Fruit fly (Drosophila melanogaster) whole organism, embryonic: ENCODE results near the gene Doa.
A peak's percentile ranks its signal among the peaks of the same experiment; 100 is the strongest.

Experiments
- CG10267 ChIP-seq: fragments of 200-800 bp; sonication (Bioruptor generic); optimal IDR thresholded peaks from 2 replicates; lab custom pipeline; 2018; ENCODE audit warnings: missing biosample characterization, mild to moderate bottlenecking, missing genetic modification characterization, moderate library complexity
- CG10274 ChIP-seq: fragments of 200-800 bp; sonication (Bioruptor generic); optimal IDR thresholded peaks from 3 replicates; lab custom pipeline; 2017; ENCODE audit warnings: missing biosample characterization, mild to moderate bottlenecking, missing genetic modification characterization
- CG10321 ChIP-seq: fragments of 200-800 bp; sonication (Bioruptor generic); IDR thresholded peaks from 2 replicates; pipeline ENCODE4 v1.3.6; 2022; ENCODE audit warnings: missing biosample characterization, missing genetic modification characterization
- CG10979 ChIP-seq: fragments of 200-800 bp; sonication (Bioruptor generic); optimal IDR thresholded peaks from 2 replicates; lab custom pipeline; 2018; ENCODE audit warnings: missing biosample characterization, mild to moderate bottlenecking, missing genetic modification characterization, moderate library complexity
- CG12071 ChIP-seq: fragments of 200-800 bp; sonication (Bioruptor generic); optimal IDR thresholded peaks from 3 replicates; lab custom pipeline; 2018; ENCODE audit warnings: missing biosample characterization, mild to moderate bottlenecking, missing genetic modification characterization
- CG12219 ChIP-seq: fragments of 200-800 bp; sonication (Bioruptor generic); optimal IDR thresholded peaks from 3 replicates; lab custom pipeline; 2018; ENCODE audit warnings: missing biosample characterization, mild to moderate bottlenecking, missing genetic modification characterization
- CG13424 ChIP-seq: fragments of 200-800 bp; sonication (Bioruptor generic); optimal IDR thresholded peaks from 2 replicates; lab custom pipeline; 2019; ENCODE audit warnings: missing biosample characterization, mild to moderate bottlenecking, missing genetic modification characterization, moderate library complexity
- CG14667 ChIP-seq: fragments of 200-800 bp; sonication (Bioruptor generic); IDR thresholded peaks from 2 replicates; pipeline ENCODE4 v1.3.6; 2022; ENCODE audit warnings: missing biosample characterization, missing genetic modification characterization
- CG17385 ChIP-seq: fragments of 200-800 bp; sonication (Bioruptor generic); optimal IDR thresholded peaks from 3 replicates; lab custom pipeline; 2018; ENCODE audit warnings: missing biosample characterization, mild to moderate bottlenecking, missing genetic modification characterization
- CG17802 ChIP-seq: fragments of 200-800 bp; sonication (Bioruptor generic); optimal IDR thresholded peaks from 2 replicates; lab custom pipeline; 2018; ENCODE audit warnings: missing biosample characterization, mild to moderate bottlenecking, missing genetic modification characterization, moderate library complexity
- CG18262 ChIP-seq: fragments of 200-800 bp; optimal IDR thresholded peaks from 3 replicates; lab custom pipeline; 2019; ENCODE audit warnings: missing biosample characterization, mild to moderate bottlenecking, missing genetic modification characterization, moderate library complexity
- CG18476 ChIP-seq: fragments of 200-800 bp; sonication (Bioruptor generic); optimal IDR thresholded peaks from 2 replicates; lab custom pipeline; 2016; ENCODE audit warnings: missing biosample characterization, mild to moderate bottlenecking, missing genetic modification characterization
- CG30431 ChIP-seq: fragments of 200-800 bp; sonication (Bioruptor generic); optimal IDR thresholded peaks from 2 replicates; lab custom pipeline; 2017; ENCODE audit warnings: missing biosample characterization, missing genetic modification characterization
- CG33557 ChIP-seq: fragments of 200-800 bp; sonication (Bioruptor generic); optimal IDR thresholded peaks from 2 replicates; lab custom pipeline; 2019; ENCODE audit warnings: missing biosample characterization, mild to moderate bottlenecking, missing genetic modification characterization, moderate library complexity
- CG3847 ChIP-seq: fragments of 200-800 bp; sonication (Bioruptor generic); IDR thresholded peaks from 2 replicates; pipeline ENCODE4 v1.3.6; 2022; ENCODE audit warnings: missing biosample characterization, missing genetic modification characterization
- CG4617 ChIP-seq: fragments of 200-800 bp; sonication (Bioruptor generic); optimal IDR thresholded peaks from 3 replicates; lab custom pipeline; 2016; ENCODE audit warnings: missing biosample characterization, missing genetic modification characterization, borderline replicate concordance
- CG7786 ChIP-seq: fragments of 200-800 bp; sonication (Bioruptor generic); optimal IDR thresholded peaks from 2 replicates; lab custom pipeline; 2016; ENCODE audit warnings: missing biosample characterization, missing genetic modification characterization
- CG9932 ChIP-seq: fragments of 200-800 bp; sonication (Bioruptor generic); IDR thresholded peaks from 2 replicates; pipeline ENCODE4 v1.3.6; 2022; ENCODE audit warnings: missing biosample characterization, missing genetic modification characterization
- Dip2 ChIP-seq: fragments of 200-800 bp; sonication (Bioruptor generic); IDR thresholded peaks from 2 replicates; pipeline ENCODE4 v1.3.6; 2022; ENCODE audit warnings: missing biosample characterization, missing genetic modification characterization
- Doc3 ChIP-seq: fragments of 200-800 bp; sonication (Bioruptor generic); IDR thresholded peaks from 3 replicates; pipeline ENCODE4 v1.3.6; 2022; ENCODE audit warnings: missing biosample characterization, missing genetic modification characterization; ENCODE audit not compliant: partially characterized antibody
- Ets97D ChIP-seq: fragments of 200-800 bp; sonication (Bioruptor generic); optimal IDR thresholded peaks from 3 replicates; lab custom pipeline; 2016; ENCODE audit warnings: missing biosample characterization, missing genetic modification characterization
- Hey ChIP-seq: fragments of 200-800 bp; sonication (Bioruptor generic); optimal IDR thresholded peaks from 3 replicates; lab custom pipeline; 2018; ENCODE audit warnings: missing biosample characterization, mild to moderate bottlenecking, missing genetic modification characterization
- Hr51 ChIP-seq, 2 experiments: fragments of 200-800 bp; sonication (Bioruptor generic); optimal IDR thresholded peaks; 2 replicates in 1 of 2; 3 replicates in 1 of 2; lab custom pipeline; 2016 to 2018; ENCODE audit warnings: missing biosample characterization in 2 of 2, missing genetic modification characterization in 2 of 2, mild to moderate bottlenecking in 1 of 2, moderate library complexity in 1 of 2
- Mrtf ChIP-seq: fragments of 200-800 bp; sonication (Bioruptor generic); IDR thresholded peaks from 3 replicates; pipeline ENCODE4 v1.3.6; 2022; ENCODE audit warnings: missing biosample characterization, missing genetic modification characterization
- Optix ChIP-seq: fragments of 200-800 bp; sonication (Bioruptor generic); IDR thresholded peaks from 3 replicates; pipeline ENCODE4 v1.3.6; 2022; ENCODE audit warnings: missing biosample characterization, missing genetic modification characterization
- Sin3A ChIP-seq: fragments of >200 bp; optimal IDR thresholded peaks from 2 replicates; lab custom pipeline; 2018
- Taf1 ChIP-seq: fragments of 200-800 bp; sonication (Bioruptor generic); IDR thresholded peaks from 2 replicates; pipeline ENCODE4 v1.3.6; 2022; ENCODE audit warnings: missing biosample characterization, missing genetic modification characterization
- Vsx1 ChIP-seq: fragments of 200-800 bp; sonication (Bioruptor generic); optimal IDR thresholded peaks from 2 replicates; lab custom pipeline; 2017; ENCODE audit warnings: missing biosample characterization, mild to moderate bottlenecking, missing genetic modification characterization, missing genetic modification reagents
- aop ChIP-seq: fragments of 200-800 bp; sonication (Bioruptor generic); IDR thresholded peaks from 2 replicates; pipeline ENCODE4 v1.3.6; 2022; ENCODE audit warnings: missing biosample characterization, missing genetic modification characterization
- croc ChIP-seq: fragments of 200-800 bp; sonication (Bioruptor generic); conservative IDR thresholded peaks from 3 replicates; pipeline ENCODE4 v1.3.6; 2022; ENCODE audit warnings: missing biosample characterization, missing genetic modification characterization
- crp ChIP-seq, 2 experiments: fragments of 200-800 bp; sonication (Bioruptor generic); optimal IDR thresholded peaks; 2 replicates in 1 of 2; 3 replicates in 1 of 2; lab custom pipeline; 2017; ENCODE audit warnings: missing biosample characterization in 2 of 2, missing genetic modification characterization in 2 of 2, mild to moderate bottlenecking in 1 of 2, moderate library complexity in 1 of 2
- disco-r ChIP-seq: fragments of 200-800 bp; sonication (Bioruptor generic); optimal IDR thresholded peaks from 2 replicates; lab custom pipeline; 2016; ENCODE audit warnings: missing biosample characterization, missing genetic modification characterization
- ems ChIP-seq: fragments of 200-800 bp; sonication (Bioruptor generic); optimal IDR thresholded peaks from 3 replicates; lab custom pipeline; 2016; ENCODE audit warnings: missing biosample characterization, missing genetic modification characterization
- fd64A ChIP-seq: fragments of 200-800 bp; sonication (Bioruptor generic); optimal IDR thresholded peaks from 3 replicates; lab custom pipeline; 2018; ENCODE audit warnings: missing biosample characterization, mild to moderate bottlenecking, missing genetic modification characterization
- gcm2 ChIP-seq: fragments of 200-800 bp; sonication (Bioruptor generic); optimal IDR thresholded peaks from 2 replicates; lab custom pipeline; 2016; ENCODE audit warnings: missing biosample characterization, missing genetic modification characterization
- gsb ChIP-seq: fragments of 200-800 bp; sonication (Bioruptor generic); IDR thresholded peaks from 2 replicates; pipeline ENCODE4 v1.3.6; 2022; ENCODE audit warnings: missing biosample characterization, missing genetic modification characterization
- gsb-n ChIP-seq: fragments of 200-800 bp; sonication (Bioruptor generic); optimal IDR thresholded peaks from 3 replicates; lab custom pipeline; 2018; ENCODE audit warnings: missing biosample characterization, mild to moderate bottlenecking, missing genetic modification characterization
- kay ChIP-seq: fragments of 200-800 bp; sonication (Bioruptor generic); optimal IDR thresholded peaks from 2 replicates; lab custom pipeline; 2016; ENCODE audit warnings: missing biosample characterization, missing genetic modification characterization
- lov ChIP-seq, 2 experiments: fragments of 200-800 bp in 1 of 2; fragments of >200 bp in 1 of 2; sonication (Bioruptor generic) in 1 of 2; IDR thresholded peaks in 1 of 2; optimal IDR thresholded peaks in 1 of 2; 2 replicates in 1 of 2; 3 replicates in 1 of 2; pipeline versions ENCODE4 v1.3.6 to Lab custom; 2017 to 2022; ENCODE audit warnings: missing biosample characterization in 1 of 2, missing genetic modification characterization in 1 of 2
- mirr ChIP-seq: fragments of 200-800 bp; sonication (Bioruptor generic); optimal IDR thresholded peaks from 3 replicates; lab custom pipeline; 2018; ENCODE audit warnings: missing biosample characterization, mild to moderate bottlenecking, missing genetic modification characterization
- onecut ChIP-seq: fragments of 200-800 bp; sonication (Bioruptor generic); IDR thresholded peaks from 2 replicates; pipeline ENCODE4 v1.3.6; 2022; ENCODE audit warnings: missing biosample characterization, missing genetic modification characterization
- pnt ChIP-seq: fragments of 200-800 bp; sonication (Bioruptor generic); optimal IDR thresholded peaks from 3 replicates; lab custom pipeline; 2016; ENCODE audit warnings: missing biosample characterization, missing genetic modification characterization
- psq ChIP-seq: fragments of 200-800 bp; sonication (Bioruptor generic); optimal IDR thresholded peaks from 2 replicates; lab custom pipeline; 2017; ENCODE audit warnings: missing biosample characterization, missing genetic modification characterization
- ranshi ChIP-seq: fragments of 200-800 bp; sonication (Bioruptor generic); IDR thresholded peaks from 2 replicates; pipeline ENCODE4 v1.3.6; 2022; ENCODE audit warnings: missing biosample characterization, missing genetic modification characterization
- sd ChIP-seq: fragments of 200-800 bp; sonication (Bioruptor generic); optimal IDR thresholded peaks from 3 replicates; lab custom pipeline; 2018; ENCODE audit warnings: missing biosample characterization, mild to moderate bottlenecking, missing genetic modification characterization, moderate library complexity
- slp2 ChIP-seq: fragments of 200-800 bp; sonication (Bioruptor generic); optimal IDR thresholded peaks from 2 replicates; lab custom pipeline; 2016; ENCODE audit warnings: missing biosample characterization, missing genetic modification characterization
- tna ChIP-seq: fragments of 200-800 bp; sonication (Bioruptor generic); IDR thresholded peaks from 2 replicates; pipeline ENCODE4 v1.3.6; 2022; ENCODE audit warnings: missing biosample characterization, missing genetic modification characterization; ENCODE audit not compliant: partially characterized antibody
- toy ChIP-seq: fragments of 200-800 bp; sonication (Bioruptor generic); IDR thresholded peaks from 2 replicates; pipeline ENCODE4 v1.3.6; 2022; ENCODE audit warnings: missing biosample characterization, missing genetic modification characterization
- unc-4 ChIP-seq: fragments of 200-800 bp; sonication (Bioruptor generic); IDR thresholded peaks from 2 replicates; pipeline ENCODE4 v1.3.6; 2022; ENCODE audit warnings: missing biosample characterization, missing genetic modification characterization; ENCODE audit not compliant: partially characterized antibody

Gene Doa

DNA sequence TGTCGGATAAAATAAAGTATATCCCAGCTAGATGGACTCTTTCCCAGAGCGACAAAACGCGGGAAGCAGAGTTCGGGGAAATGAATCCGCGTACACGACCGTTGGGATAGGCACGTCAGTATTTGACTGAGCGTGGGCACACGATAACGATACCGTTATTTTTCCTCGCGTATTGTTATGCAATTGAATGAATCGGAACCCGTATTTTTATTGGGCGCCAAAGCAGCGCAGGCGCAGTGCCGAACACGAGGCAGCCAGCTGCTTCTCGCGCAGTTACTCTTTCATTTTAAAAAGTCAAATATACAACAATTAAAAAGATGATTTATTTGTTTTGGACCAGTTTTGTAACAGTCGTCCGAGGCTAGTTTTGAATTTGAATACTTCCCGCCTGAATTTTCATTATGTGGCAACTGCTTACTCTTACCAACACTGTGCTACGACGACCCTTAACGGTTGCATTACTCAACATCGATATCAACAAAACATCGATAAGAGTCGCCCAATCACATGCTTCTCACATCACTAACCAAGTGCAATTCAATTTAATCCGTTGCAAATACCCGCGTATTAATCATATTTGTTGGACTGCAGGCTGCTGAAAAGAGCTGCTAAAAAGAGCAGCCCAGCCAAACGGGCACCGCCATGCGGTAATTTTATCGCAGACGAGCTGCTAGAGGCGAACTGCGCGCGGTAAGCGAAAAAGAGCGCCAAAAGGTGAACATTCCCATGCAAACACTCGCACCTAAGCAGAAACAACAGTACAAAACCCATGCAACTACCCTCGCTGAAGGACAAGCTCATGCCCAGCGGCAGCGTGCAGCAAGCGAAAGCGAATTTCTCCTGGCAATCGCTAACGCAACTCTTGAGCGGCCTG, at the start of gene Doa, which contains the start of gene CG33203 (continued):
- no peak for TF ChIP-seq CG12219 (GFP tag; lab: Kevin White, UChicago)
- TF ChIP-seq CG18262 (tag; lab: Kevin White, UChicago), result no peak
- TF ChIP-seq gsb, result no peak
- TF ChIP-seq pnt (GFP tag; lab: Kevin White, UChicago), result peak; percentile 42
- peak; percentile 2 for TF ChIP-seq kay (GFP tag; lab: Kevin White, UChicago)
- no peak for TF ChIP-seq aop
- no peak for TF ChIP-seq disco-r (GFP tag; lab: Kevin White, UChicago)
- TF ChIP-seq CG4617 (GFP tag; lab: Kevin White, UChicago), result no peak
- no peak for TF ChIP-seq CG14667 (GFP tag; lab: Robert Waterston, UW)
- TF ChIP-seq gcm2 (GFP tag; lab: Kevin White, UChicago), result peak; percentile 17
- peak; percentile 19 for TF ChIP-seq sd (tag; lab: Kevin White, UChicago)
- TF ChIP-seq CG30431 (GFP tag; lab: Kevin White, UChicago), result no peak
- no peak for TF ChIP-seq onecut (GFP tag; lab: Robert Waterston, UW)
- TF ChIP-seq CG17802, result no peak
- peak; percentile 93 for TF ChIP-seq Ets97D
- TF ChIP-seq toy (GFP tag; lab: Robert Waterston, UW), result no peak
- peak in 1 of 2 experiments; percentile 34 for TF ChIP-seq crp (GFP tag; optimal IDR thresholded peaks at IDR 0.05; lab: Kevin White, UChicago)
- TF ChIP-seq ems (GFP tag; lab: Kevin White, UChicago), result peak; percentile 45
- no peak for TF ChIP-seq Hr51 (GFP tag; optimal IDR thresholded peaks at IDR 0.05; lab: Kevin White, UChicago)
- TF ChIP-seq unc-4 (GFP tag; lab: Robert Waterston, UW), result peak; percentile 87
- TF ChIP-seq CG10267 (tag; lab: Kevin White, UChicago), result peak; percentile 99
- peak; percentile 81 for TF ChIP-seq CG18476
- no peak for TF ChIP-seq lov (optimal IDR thresholded peaks at IDR 0.05; lab: Kevin White, UChicago)
- no peak for TF ChIP-seq lov (GFP tag; IDR thresholded peaks at IDR 0.05; lab: Robert Waterston, UW)
- no peak for TF ChIP-seq mirr
- no peak for TF ChIP-seq CG33557 (GFP tag; lab: Kevin White, UChicago)
- TF ChIP-seq CG7786 (GFP tag; lab: Kevin White, UChicago), result peak; percentile 49
- TF ChIP-seq gsb-n (tag; lab: Kevin White, UChicago), result no peak
- peak; percentile 80 for TF ChIP-seq CG3847 (GFP tag; lab: Robert Waterston, UW)
- no peak for TF ChIP-seq Mrtf
- no peak for TF ChIP-seq CG10979 (tag; lab: Kevin White, UChicago)
- peak; percentile 16 for TF ChIP-seq slp2 (GFP tag; lab: Kevin White, UChicago)
- no peak for TF ChIP-seq Vsx1
- TF ChIP-seq CG9932 (GFP tag; lab: Robert Waterston, UW), result peak; percentile 86
- no peak for TF ChIP-seq fd64A
- TF ChIP-seq Hey (tag; lab: Kevin White, UChicago), result no peak
- no peak for TF ChIP-seq psq (GFP tag; lab: Kevin White, UChicago)
- TF ChIP-seq CG10274 (GFP tag; lab: Kevin White, UChicago), result no peak
- TF ChIP-seq Dip2 (GFP tag; lab: Robert Waterston, UW), result no peak
- TF ChIP-seq CG12071 (GFP tag; lab: Kevin White, UChicago), result no peak
- no peak for TF ChIP-seq CG10321 (GFP tag; lab: Robert Waterston, UW)
- no peak for TF ChIP-seq croc (GFP tag; lab: Robert Waterston, UW)
- peak; percentile 78 for TF ChIP-seq Doc3 (GFP tag; lab: Robert Waterston, UW)
- no peak for TF ChIP-seq CG13424
- TF ChIP-seq ranshi (GFP tag; lab: Robert Waterston, UW), result 0 out of 2 replicates have a peak, but pooled peaks have one; percentile 17
- peak; percentile 83 for TF ChIP-seq Sin3A
- TF ChIP-seq tna, result peak; percentile 46
- no peak for TF ChIP-seq Taf1 (GFP tag; lab: Robert Waterston, UW)
- 0 out of 3 replicates have a peak, but pooled peaks have one; percentile 18 for TF ChIP-seq Optix (GFP tag; lab: Robert Waterston, UW)
- no peak for TF ChIP-seq CG17385 (GFP tag; lab: Kevin White, UChicago)
